Fruit fly (Drosophila melanogaster): Measurements from ENCODE around the gene obst-E.

Gene obst-E

dm6 chr2L:5781181-5781580 lies 15.2 kb upstream of the obst-E start (continued):
- TF ChIP-seq sc (optimal IDR thresholded peaks at IDR 0.05) = no peak
- no peak for TF ChIP-seq sc (GFP tag; optimal IDR thresholded peaks at IDR 0.05)
- TF ChIP-seq onecut (GFP tag; IDR thresholded peaks at IDR 0.05) = no peak
- TF ChIP-seq ab (GFP tag; optimal IDR thresholded peaks at IDR 0.05) = no peak
- 0 out of 3 replicates have a peak, but pooled peaks have one; percentile 40 for TF ChIP-seq mld (GFP tag; IDR thresholded peaks at IDR 0.05; ENCODE audit: partially characterized antibody)
- TF ChIP-seq CG33557 (GFP tag; optimal IDR thresholded peaks at IDR 0.05) = no peak
- peak; percentile 49 for TF ChIP-seq Rfx (GFP tag; IDR thresholded peaks at IDR 0.05)
- TF ChIP-seq ham (GFP tag; IDR thresholded peaks at IDR 0.05) = no peak
- no peak for TF ChIP-seq al (GFP tag; IDR thresholded peaks at IDR 0.05)
- TF ChIP-seq CG13123 (GFP tag; optimal IDR thresholded peaks at IDR 0.05) = no peak
- no peak for TF ChIP-seq CG7745 (tag; optimal IDR thresholded peaks at IDR 0.05)
- no peak for TF ChIP-seq CG10462 (GFP tag; optimal IDR thresholded peaks at IDR 0.05)
- no peak for TF ChIP-seq Poxn (GFP tag; IDR thresholded peaks at IDR 0.05)
- TF ChIP-seq gce (GFP tag; IDR thresholded peaks at IDR 0.05) = no peak
- TF ChIP-seq CG15269 (tag; optimal IDR thresholded peaks at IDR 0.05) = no peak
- no peak for TF ChIP-seq CG9797 (GFP tag; optimal IDR thresholded peaks at IDR 0.05)
- TF ChIP-seq btn (GFP tag; optimal IDR thresholded peaks at IDR 0.05) = no peak
- TF ChIP-seq ac (GFP tag; optimal IDR thresholded peaks at IDR 0.05) = no peak
- peak; percentile 28; the same call in 1 of the 2 replicates for TF ChIP-seq sisA (GFP tag; IDR thresholded peaks at IDR 0.05)
- no peak for TF ChIP-seq lbe (GFP tag; optimal IDR thresholded peaks at IDR 0.05)
- TF ChIP-seq NC2β (GFP tag; optimal IDR thresholded peaks at IDR 0.05) = no peak
- TF ChIP-seq fd102C (GFP tag; optimal IDR thresholded peaks at IDR 0.05) = no peak
- no peak for TF ChIP-seq sim (GFP tag; IDR thresholded peaks at IDR 0.05)
- TF ChIP-seq CG13894 (tag; optimal IDR thresholded peaks at IDR 0.05) = no peak
- no peak for TF ChIP-seq Xrp1 (GFP tag; IDR thresholded peaks at IDR 0.05)
- TF ChIP-seq ftz-f1 (GFP tag; optimal IDR thresholded peaks at IDR 0.05) = no peak
- no peak for TF ChIP-seq CG2875 (GFP tag; optimal IDR thresholded peaks at IDR 0.05)
- no peak for TF ChIP-seq CG30431 (GFP tag; optimal IDR thresholded peaks at IDR 0.05)
- no peak for TF ChIP-seq Dek (tag; optimal IDR thresholded peaks at IDR 0.05)
- no peak for TF ChIP-seq unc-4 (GFP tag; IDR thresholded peaks at IDR 0.05; ENCODE audit: partially characterized antibody)
- no peak for TF ChIP-seq CG9215 (GFP tag; IDR thresholded peaks at IDR 0.05)
- TF ChIP-seq crol (GFP tag; IDR thresholded peaks at IDR 0.05) = no peak
- TF ChIP-seq H2.0 (GFP tag; IDR thresholded peaks at IDR 0.05) = 0 out of 2 replicates have a peak, but pooled peaks have one; percentile 34
- TF ChIP-seq CG15601 (tag; optimal IDR thresholded peaks at IDR 0.05) = no peak
- no peak for TF ChIP-seq CG5245 (GFP tag; optimal IDR thresholded peaks at IDR 0.05)
- TF ChIP-seq nerfin-2 (GFP tag; IDR thresholded peaks at IDR 0.05; ENCODE audit: partially characterized antibody) = peak; percentile 82
- TF ChIP-seq Adf1 (GFP tag; IDR thresholded peaks at IDR 0.05) = no peak
- TF ChIP-seq oc (tag; optimal IDR thresholded peaks at IDR 0.05) = no peak
- 0 out of 2 replicates have a peak, but pooled peaks have one; percentile 14 for TF ChIP-seq CG17612 (GFP tag; IDR thresholded peaks at IDR 0.05)
- TF ChIP-seq CG7839 (tag; optimal IDR thresholded peaks at IDR 0.05) = peak; percentile 10
- TF ChIP-seq gt (GFP tag; IDR thresholded peaks at IDR 0.05) = no peak
- TF ChIP-seq prd (optimal IDR thresholded peaks at IDR 0.05) = no peak
- TF ChIP-seq prd (GFP tag; IDR thresholded peaks at IDR 0.05) = peak; percentile 15; the same call in 1 of the 3 replicates
- 0 out of 2 replicates have a peak, but pooled peaks have one; percentile 21 for TF ChIP-seq sob (GFP tag; IDR thresholded peaks at IDR 0.05)
- peak; percentile 39; the same call in 1 of the 3 replicates for TF ChIP-seq vnd (GFP tag; IDR thresholded peaks at IDR 0.05; ENCODE audit: partially characterized antibody)
- no peak for TF ChIP-seq NFAT (GFP tag; IDR thresholded peaks at IDR 0.05)
- no peak for TF ChIP-seq CG17829 (tag; optimal IDR thresholded peaks at IDR 0.05)
- no peak for TF ChIP-seq CG8765 (GFP tag; IDR thresholded peaks at IDR 0.05)
- TF ChIP-seq sna (GFP tag; IDR thresholded peaks at IDR 0.05; ENCODE audit: partially characterized antibody) = 0 out of 2 replicates have a peak, but pooled peaks have one; percentile 26
- no peak for TF ChIP-seq CG10321 (GFP tag; IDR thresholded peaks at IDR 0.05)
- TF ChIP-seq trem (tag; optimal IDR thresholded peaks at IDR 0.05) = no peak
- peak; percentile 92 for TF ChIP-seq CG5180 (GFP tag; optimal IDR thresholded peaks at IDR 0.05)

Measured in whole organism, embryonic.